Worm (Caenorhabditis elegans) whole organism, L1 larva: Measurements from ENCODE around the gene math-38.
"Not testable (repeated sequence)": the region's sequence is repeated elsewhere in the genome, so short reads cannot be mapped to it uniquely, and the experiment has no call there.

Experiments used
- C16A3.4 ChIP-seq: fragments of 150-350 bp; optimal IDR thresholded peaks from 2 replicates; lab custom pipeline; 2014; ENCODE audit warnings: missing biosample characterization, missing genetic modification characterization
- C34B4.2 ChIP-seq: sonication (generic microtip); optimal IDR thresholded peaks from 2 replicates; lab custom pipeline; 2017; ENCODE audit warnings: mild to moderate bottlenecking, missing genetic modification characterization, missing compliant biosample characterization
- F16B12.6 ChIP-seq: fragments of 150-350 bp; optimal IDR thresholded peaks from 2 replicates; lab custom pipeline; 2014; ENCODE audit warnings: missing biosample characterization, missing genetic modification characterization
- aha-1 ChIP-seq: fragments of 150-350 bp; optimal IDR thresholded peaks from 2 replicates; lab custom pipeline; 2014; ENCODE audit warnings: missing biosample characterization, missing genetic modification characterization
- aly-2 ChIP-seq: fragments of 150-350 bp; optimal IDR thresholded peaks from 2 replicates; lab custom pipeline; 2014; ENCODE audit warnings: missing biosample characterization, missing genetic modification characterization
- blmp-1 ChIP-seq: fragments of 150-350 bp; optimal IDR thresholded peaks from 2 replicates; lab custom pipeline; 2014; ENCODE audit warnings: missing biosample characterization, missing genetic modification characterization
- ceh-63 ChIP-seq: fragments of 200-800 bp; sonication (Bioruptor generic); optimal IDR thresholded peaks from 2 replicates; lab custom pipeline; 2018; ENCODE audit warnings: mild to moderate bottlenecking, missing genetic modification characterization, missing compliant biosample characterization
- ceh-82 ChIP-seq, 3 experiments: fragments of 150-350 bp in 1 of 3; sonication (generic microtip) in 2 of 3; optimal IDR thresholded peaks; 2 replicates each; lab custom pipeline; 2014 to 2017; ENCODE audit warnings: missing biosample characterization in 3 of 3, missing genetic modification characterization in 3 of 3
- ceh-90 ChIP-seq: sonication (generic microtip); optimal IDR thresholded peaks from 2 replicates; lab custom pipeline; 2016; ENCODE audit warnings: missing genetic modification characterization, missing compliant biosample characterization
- efl-1 ChIP-seq, 4 experiments: fragments of 150-350 bp; optimal IDR thresholded peaks in 3 of 4; peaks in 1 of 4; 1 replicate in 1 of 4; 2 replicates in 3 of 4; lab custom pipeline; 2014; ENCODE audit warnings: missing biosample characterization in 2 of 4, missing genetic modification characterization in 2 of 4, missing genetic modification reagents in 2 of 4
- efl-3 ChIP-seq: fragments of 200-800 bp; sonication (Bioruptor generic); optimal IDR thresholded peaks from 2 replicates; lab custom pipeline; 2018; ENCODE audit warnings: mild to moderate bottlenecking, missing genetic modification characterization, missing compliant biosample characterization
- fkh-4 ChIP-seq: sonication (generic microtip); optimal IDR thresholded peaks from 2 replicates; lab custom pipeline; 2016; ENCODE audit warnings: missing compliant biosample characterization, missing genetic modification characterization, borderline replicate concordance
- fkh-8 ChIP-seq: sonication (generic microtip); optimal IDR thresholded peaks from 2 replicates; lab custom pipeline; 2016; ENCODE audit warnings: mild to moderate bottlenecking, missing genetic modification characterization, missing compliant biosample characterization
- grh-1 ChIP-seq: fragments of 200-800 bp; sonication (Bioruptor generic); IDR thresholded peaks from 2 replicates; pipeline ENCODE4 v1.3.6; 2022; ENCODE audit warnings: missing genetic modification reagents, missing genetic modification characterization, missing compliant biosample characterization
- lir-3 ChIP-seq: sonication (generic microtip); optimal IDR thresholded peaks from 2 replicates; lab custom pipeline; 2016; ENCODE audit warnings: mild to moderate bottlenecking, missing genetic modification characterization, moderate library complexity, missing compliant biosample characterization; ENCODE audit not compliant: poor library complexity
- lsy-2 ChIP-seq, 2 experiments: fragments of 150-350 bp; optimal IDR thresholded peaks; 2 replicates each; lab custom pipeline; 2014; ENCODE audit warnings: missing biosample characterization in 2 of 2, missing genetic modification characterization in 2 of 2
- mab-9 ChIP-seq: fragments of 200-800 bp; sonication (Bioruptor generic); IDR thresholded peaks from 2 replicates; pipeline ENCODE4 v1.3.6; 2022; ENCODE audit warnings: missing genetic modification reagents, missing genetic modification characterization, missing compliant biosample characterization
- nhr-12 ChIP-seq: sonication (generic microtip); optimal IDR thresholded peaks from 2 replicates; lab custom pipeline; 2017; ENCODE audit warnings: missing biosample characterization, missing genetic modification characterization
- nhr-19 ChIP-seq: fragments of 200-800 bp; sonication (Bioruptor generic); conservative IDR thresholded peaks from 2 replicates; pipeline ENCODE4 v1.3.6; 2022; ENCODE audit warnings: missing genetic modification characterization, missing compliant biosample characterization
- nhr-237 ChIP-seq: fragments of 150-350 bp; optimal IDR thresholded peaks from 2 replicates; lab custom pipeline; 2014; ENCODE audit warnings: missing biosample characterization, missing genetic modification characterization
- nhr-28 ChIP-seq: fragments of 150-350 bp; optimal IDR thresholded peaks from 2 replicates; lab custom pipeline; 2014; ENCODE audit warnings: missing biosample characterization, missing genetic modification characterization
- nhr-47 ChIP-seq: sonication (generic microtip); optimal IDR thresholded peaks from 2 replicates; lab custom pipeline; 2016; ENCODE audit warnings: mild to moderate bottlenecking, missing genetic modification characterization, moderate library complexity, missing compliant biosample characterization
- nhr-77 ChIP-seq: fragments of 150-350 bp; optimal IDR thresholded peaks from 2 replicates; lab custom pipeline; 2014; ENCODE audit warnings: missing biosample characterization, missing genetic modification characterization
- pqm-1 ChIP-seq: sonication (generic microtip); optimal IDR thresholded peaks from 3 replicates; lab custom pipeline; 2017; ENCODE audit warnings: missing biosample characterization, missing genetic modification characterization
- skn-1 ChIP-seq: fragments of 150-350 bp; optimal IDR thresholded peaks from 2 replicates; lab custom pipeline; 2014; ENCODE audit warnings: missing biosample characterization, missing genetic modification characterization
- snpc-4 ChIP-seq: fragments of 150-350 bp; optimal IDR thresholded peaks from 2 replicates; lab custom pipeline; 2014; ENCODE audit warnings: missing biosample characterization, missing genetic modification characterization
- sox-4 ChIP-seq: sonication (generic microtip); optimal IDR thresholded peaks from 2 replicates; lab custom pipeline; 2016; ENCODE audit warnings: missing genetic modification characterization, missing compliant biosample characterization
- sptf-1 ChIP-seq: fragments of 150-350 bp; optimal IDR thresholded peaks from 2 replicates; lab custom pipeline; 2014; ENCODE audit warnings: missing biosample characterization, missing genetic modification characterization
- swsn-7 ChIP-seq: sonication (generic microtip); optimal IDR thresholded peaks from 2 replicates; lab custom pipeline; 2016; ENCODE audit warnings: missing genetic modification characterization, missing compliant biosample characterization
- tbx-2 ChIP-seq: sonication (generic microtip); optimal IDR thresholded peaks from 2 replicates; lab custom pipeline; 2016; ENCODE audit warnings: missing genetic modification characterization, missing compliant biosample characterization
- tlp-1 ChIP-seq: fragments of 150-350 bp; optimal IDR thresholded peaks from 2 replicates; lab custom pipeline; 2014; ENCODE audit warnings: missing biosample characterization, missing genetic modification characterization
- unc-30 ChIP-seq: sonication (generic microtip); optimal IDR thresholded peaks from 2 replicates; lab custom pipeline; 2017; ENCODE audit warnings: missing biosample characterization, missing genetic modification characterization
- xbp-1 ChIP-seq: sonication (generic microtip); optimal IDR thresholded peaks from 2 replicates; lab custom pipeline; 2016; ENCODE audit warnings: missing genetic modification characterization, missing compliant biosample characterization
- zip-4 ChIP-seq: fragments of 200-800 bp; sonication (Bioruptor generic); optimal IDR thresholded peaks from 2 replicates; lab custom pipeline; 2018; ENCODE audit warnings: mild to moderate bottlenecking, missing genetic modification characterization, moderate library complexity, missing compliant biosample characterization
- ztf-4 ChIP-seq: fragments of 150-350 bp; optimal IDR thresholded peaks from 2 replicates; lab custom pipeline; 2014; ENCODE audit warnings: missing biosample characterization, missing genetic modification characterization

math-38 gene

ce11 chrII:1567646-1568045, 12.1 kb downstream of the math-38 start, which contains the start of gene K05F6.8:
Gene K05F6.8, minus strand, starts transcription at chrII:1567746.
- no peak for TF ChIP-seq ztf-4
- TF ChIP-seq ceh-82 (tag; optimal IDR thresholded peaks at IDR 0.05; lab: Kevin White, UChicago) = no peak
- TF ChIP-seq C16A3.4 (tag; lab: Kevin White, UChicago) = no peak
- no peak for TF ChIP-seq fkh-8 (tag; lab: Kevin White, UChicago)
- no peak for TF ChIP-seq grh-1
- TF ChIP-seq unc-30 (tag; lab: Kevin White, UChicago) = no peak
- no peak for TF ChIP-seq snpc-4
- TF ChIP-seq zip-4 (GFP tag; lab: Kevin White, UChicago) = no peak
- no peak for TF ChIP-seq nhr-47 (tag; lab: Kevin White, UChicago)
- no peak for TF ChIP-seq lir-3
- no peak for TF ChIP-seq C34B4.2 (tag; lab: Kevin White, UChicago)

ce11 chrII:1561863-1562262, 17.9 kb downstream of the math-38 start, which contains the start of gene K05F6.14:
Gene K05F6.14, plus strand, starts transcription at chrII:1562163.
- TF ChIP-seq tbx-2 (no peak), nhr-12 (tag; lab: Kevin White, UChicago) (no peak), fkh-8 (tag; lab: Kevin White, UChicago) (no peak), nhr-19 (GFP tag; lab: Robert Waterston, UW) (no peak), aly-2 (tag; lab: Kevin White, UChicago) (no peak), zip-4 (GFP tag; lab: Kevin White, UChicago) (no peak), ceh-90 (tag; lab: Kevin White, UChicago) (no peak), sox-4 (tag; lab: Kevin White, UChicago) (no peak), blmp-1 (no peak), sptf-1 (no peak), nhr-28 (tag; lab: Kevin White, UChicago) (no peak), efl-3 (GFP tag; lab: Kevin White, UChicago) (no peak), tlp-1 (tag; lab: Kevin White, UChicago) (no peak), nhr-77 (tag; lab: Kevin White, UChicago) (no peak), xbp-1 (tag; lab: Kevin White, UChicago) (no peak), swsn-7 (no peak), lir-3 (no peak), ceh-63 (GFP tag; lab: Kevin White, UChicago) (no peak), skn-1 (tag; lab: Kevin White, UChicago) (no peak)

DNA sequence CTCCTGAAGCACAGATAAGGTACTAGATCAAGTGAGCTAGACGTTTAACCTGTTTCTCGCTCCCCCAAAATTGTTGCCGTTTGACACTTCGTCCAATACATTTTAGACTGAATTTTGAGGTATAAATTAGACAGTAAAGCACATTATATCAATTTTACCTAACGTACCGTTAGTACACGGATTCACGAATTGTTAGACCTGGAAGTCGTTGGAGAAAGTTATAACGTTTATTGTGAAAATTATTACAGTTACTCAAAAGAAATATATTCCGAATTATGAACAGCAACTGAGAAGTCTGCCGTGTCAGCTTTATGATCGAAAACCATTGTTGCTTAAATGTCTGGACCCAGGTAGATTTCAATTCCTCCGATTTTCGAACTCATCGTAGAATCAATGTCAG, 18.9 kb downstream of the math-38 start:
- TF ChIP-seq nhr-237 (tag; lab: Kevin White, UChicago) (no peak), efl-1 (optimal IDR thresholded peaks at IDR 0.05; lab: Kevin White, UChicago) (no peak), efl-1 (GFP tag; optimal IDR thresholded peaks at IDR 0.05 in 1 of 2; lab: Kevin White, UChicago) (peak in 1 of 2 experiments; percentile 91)

- not testable (repeated sequence) for TF ChIP-seq snpc-4; fkh-4; zip-4 (GFP tag; lab: Kevin White, UChicago)
These were observed 23.6 kb downstream of the math-38 start, which contains the start of the genes fbxb-54 and fbxb-50 for ce11 chrII:1556217-1556616. Gene fbxb-54, minus strand, starts transcription at chrII:1556317. Gene fbxb-50, plus strand, starts transcription at chrII:1556443.

DNA sequence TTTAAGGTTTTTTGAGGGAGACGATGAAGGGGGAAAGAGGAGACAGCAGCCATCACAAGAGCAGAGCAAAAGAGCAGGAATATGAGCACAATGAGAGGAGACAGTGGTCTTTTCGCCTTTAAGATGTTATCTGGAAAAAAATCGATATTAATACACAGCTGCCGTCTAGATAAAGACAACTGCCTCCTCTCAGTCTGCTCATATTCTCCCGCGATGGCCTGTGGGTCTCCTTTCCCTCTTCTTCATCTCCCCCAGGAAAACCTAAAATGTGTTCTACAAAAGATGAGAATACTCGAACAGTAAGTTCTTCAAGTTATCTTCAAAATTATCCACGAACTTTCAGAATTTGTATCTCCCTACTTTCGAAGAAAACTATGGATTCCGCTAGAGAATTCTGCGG, 29.3 kb downstream of the math-38 start, which contains the start of the genes fbxb-52 and fbxb-51:
TSS of gene fbxb-52 (minus strand) at position 101 of the 400 bp plus-strand sequence.
TSS of gene fbxb-51 (plus strand) at position 212 of the 400 bp plus-strand sequence.
- TF ChIP-seq F16B12.6 (no peak), fkh-4 (no peak), aha-1 (tag; lab: Kevin White, UChicago) (no peak), ceh-90 (tag; lab: Kevin White, UChicago) (no peak), lsy-2 (tag; optimal IDR thresholded peaks at IDR 0.05; lab: Kevin White, UChicago) (no peak), mab-9 (GFP tag; lab: Robert Waterston, UW) (no peak), skn-1 (tag; lab: Kevin White, UChicago) (no peak), pqm-1 (no peak), sox-4 (tag; lab: Kevin White, UChicago) (no peak), ceh-82 (tag; optimal IDR thresholded peaks at IDR 0.05; lab: Kevin White, UChicago) (no peak)
